Fruit fly (Drosophila melanogaster) whole organism, wandering third instar larva: ENCODE data around the gene spz4.

Experiments used
- CG9705 ChIP-seq: fragments of 200-800 bp; sonication (Bioruptor generic); optimal IDR thresholded peaks from 2 replicates; lab custom pipeline; 2018; ENCODE audit warnings: missing biosample characterization, mild to moderate bottlenecking, missing genetic modification characterization
- Dif ChIP-seq: fragments of 200-275, 200-300 bp; sonication (Bioruptor generic); optimal IDR thresholded peaks from 2 replicates; lab custom pipeline; 2018; ENCODE audit warnings: missing biosample characterization, missing genetic modification characterization; ENCODE audit not compliant: partially characterized antibody
- N ChIP-seq: fragments of >200 bp; optimal IDR thresholded peaks from 2 replicates; lab custom pipeline; 2018; ENCODE audit warnings: missing biosample characterization, missing external identifiers, missing genetic modification characterization
- Rel ChIP-seq, 2 experiments: fragments of 200-800 bp; sonication (Bioruptor generic) in 1 of 2; optimal IDR thresholded peaks; 2 replicates in 1 of 2; 3 replicates in 1 of 2; lab custom pipeline; 2016 to 2019; ENCODE audit warnings: mild to moderate bottlenecking in 2 of 2, missing biosample characterization in 2 of 2, missing genetic modification characterization in 2 of 2, moderate library complexity in 1 of 2
- dmrt93B ChIP-seq: fragments of 200-800 bp; sonication (Bioruptor generic); optimal IDR thresholded peaks from 2 replicates; lab custom pipeline; 2018; ENCODE audit warnings: missing biosample characterization, mild to moderate bottlenecking, missing genetic modification characterization
- jim ChIP-seq: fragments of 175-275, 200-325 bp; sonication (Bioruptor generic); optimal IDR thresholded peaks from 2 replicates; lab custom pipeline; 2016; ENCODE audit warnings: missing biosample characterization, mild to moderate bottlenecking, missing genetic modification characterization
- pan ChIP-seq: fragments of >200 bp; optimal IDR thresholded peaks from 2 replicates; lab custom pipeline; 2017
- sage ChIP-seq: fragments of 200-800 bp; sonication (Bioruptor generic); optimal IDR thresholded peaks from 2 replicates; lab custom pipeline; 2016; ENCODE audit warnings: missing biosample characterization, mild to moderate bottlenecking, missing genetic modification characterization

- TF ChIP-seq N (GFP tag; lab: Kevin White, UChicago) (no peak), Rel (GFP tag; optimal IDR thresholded peaks at IDR 0.05; lab: Kevin White, UChicago) (no peak), Rel (tag; optimal IDR thresholded peaks at IDR 0.05; lab: Kevin White, UChicago) (no peak), pan (lab: Kevin White, UChicago) (no peak), CG9705 (GFP tag; lab: Kevin White, UChicago) (no peak), dmrt93B (GFP tag; lab: Kevin White, UChicago) (no peak), sage (GFP tag; lab: Kevin White, UChicago) (no peak), jim (GFP tag; lab: Kevin White, UChicago) (no peak), Dif (GFP tag; lab: Kevin White, UChicago) (no peak)
Observed at dm6 chr2L:11455555-11456128, 45.9 kb upstream of the spz4 start.
